Worm (Caenorhabditis elegans) whole organism, L1 larva: ENCODE results near the gene nas-6.

Experiments used
- ama-1 ChIP-seq: fragments of 150-350 bp; optimal IDR thresholded peaks from 2 replicates; lab custom pipeline; 2014
- dsc-1 ChIP-seq: sonication (generic microtip); optimal IDR thresholded peaks from 2 replicates; lab custom pipeline; 2016; ENCODE audit warnings: mild to moderate bottlenecking, missing genetic modification characterization, missing compliant biosample characterization
- fos-1 ChIP-seq: fragments of 150-350 bp; optimal IDR thresholded peaks from 2 replicates; lab custom pipeline; 2014; ENCODE audit warnings: missing biosample characterization, missing genetic modification characterization
- grh-1 ChIP-seq: fragments of 200-800 bp; sonication (Bioruptor generic); IDR thresholded peaks from 2 replicates; pipeline ENCODE4 v1.3.6; 2022; ENCODE audit warnings: missing genetic modification reagents, missing genetic modification characterization, missing compliant biosample characterization
- lin-13 ChIP-seq: fragments of 150-350 bp; optimal IDR thresholded peaks from 2 replicates; lab custom pipeline; 2014; ENCODE audit warnings: missing biosample characterization, missing genetic modification reagents, missing genetic modification characterization
- lin-15B ChIP-seq: fragments of 150-350 bp; sonication (generic microtip); optimal IDR thresholded peaks from 3 replicates; lab custom pipeline; 2014; ENCODE audit warnings: missing biosample characterization, missing genetic modification characterization
- lin-39 ChIP-seq: fragments of 150-350 bp; optimal IDR thresholded peaks from 2 replicates; lab custom pipeline; 2014; ENCODE audit warnings: missing biosample characterization, missing genetic modification reagents, missing genetic modification characterization
- nhr-12 ChIP-seq: sonication (generic microtip); optimal IDR thresholded peaks from 2 replicates; lab custom pipeline; 2017; ENCODE audit warnings: missing biosample characterization, missing genetic modification characterization
- nhr-77 ChIP-seq: fragments of 150-350 bp; optimal IDR thresholded peaks from 2 replicates; lab custom pipeline; 2014; ENCODE audit warnings: missing biosample characterization, missing genetic modification characterization
- pqm-1 ChIP-seq: sonication (generic microtip); optimal IDR thresholded peaks from 3 replicates; lab custom pipeline; 2017; ENCODE audit warnings: missing biosample characterization, missing genetic modification characterization
- rnt-1 ChIP-seq: sonication (generic microtip); optimal IDR thresholded peaks from 2 replicates; lab custom pipeline; 2016; ENCODE audit warnings: mild to moderate bottlenecking, missing genetic modification characterization, moderate library complexity, missing compliant biosample characterization

ce11 chrIV:17470096-17470602 lies 20.4 kb downstream of the nas-6 start, which contains the start of gene F11E6.4:
- TF ChIP-seq nhr-77 (no peak), pqm-1 (tag; lab: Kevin White, UChicago) (no peak), nhr-12 (tag; lab: Kevin White, UChicago) (no peak), lin-15B (tag; lab: Kevin White, UChicago) (no peak), fos-1 (tag; lab: Kevin White, UChicago) (no peak), dsc-1 (tag; lab: Kevin White, UChicago) (no peak), rnt-1 (no peak), ama-1 (lab: Kevin White, UChicago) (no peak), lin-13 (GFP tag; lab: Kevin White, UChicago) (no peak), grh-1 (GFP tag; lab: Robert Waterston, UW) (no peak), lin-39 (tag; lab: Kevin White, UChicago) (no peak)
